Fruit fly (Drosophila melanogaster) whole organism, embryonic: Measurements from ENCODE around the gene CG31710.

Experiments used
- CG10267 ChIP-seq: fragments of 200-800 bp; sonication (Bioruptor generic); optimal IDR thresholded peaks from 2 replicates; lab custom pipeline; 2018; ENCODE audit warnings: missing biosample characterization, mild to moderate bottlenecking, missing genetic modification characterization, moderate library complexity
- CG10565 ChIP-seq: fragments of 200-800 bp; sonication (Bioruptor generic); optimal IDR thresholded peaks from 3 replicates; lab custom pipeline; 2016; ENCODE audit warnings: missing biosample characterization, mild to moderate bottlenecking, missing genetic modification characterization
- CG11723 ChIP-seq: fragments of 200-800 bp; sonication (Bioruptor generic); optimal IDR thresholded peaks from 2 replicates; lab custom pipeline; 2017; ENCODE audit warnings: missing biosample characterization, mild to moderate bottlenecking, missing genetic modification characterization
- CG12744 ChIP-seq: fragments of 200-800 bp; sonication (Bioruptor generic); optimal IDR thresholded peaks from 2 replicates; lab custom pipeline; 2016; ENCODE audit warnings: missing biosample characterization, missing genetic modification characterization
- CG14667 ChIP-seq: fragments of 200-800 bp; sonication (Bioruptor generic); IDR thresholded peaks from 2 replicates; pipeline ENCODE4 v1.3.6; 2022; ENCODE audit warnings: missing biosample characterization, missing genetic modification characterization
- CG1603 ChIP-seq: fragments of 200-800 bp; sonication (Bioruptor generic); optimal IDR thresholded peaks from 2 replicates; lab custom pipeline; 2019; ENCODE audit warnings: missing biosample characterization, mild to moderate bottlenecking, missing genetic modification characterization, moderate library complexity
- CG16779 ChIP-seq: fragments of 200-800 bp; sonication (Bioruptor generic); IDR thresholded peaks from 2 replicates; pipeline ENCODE4 v1.3.6; 2022; ENCODE audit warnings: missing biosample characterization, missing genetic modification characterization
- CG16863 ChIP-seq: fragments of 200-800 bp; sonication (Bioruptor generic); optimal IDR thresholded peaks from 3 replicates; lab custom pipeline; 2016; ENCODE audit warnings: missing biosample characterization, missing genetic modification characterization
- CG17186 ChIP-seq: fragments of 200-800 bp; sonication (Bioruptor generic); optimal IDR thresholded peaks from 3 replicates; lab custom pipeline; 2017; ENCODE audit warnings: missing biosample characterization, missing genetic modification reagents, missing genetic modification characterization
- CG17385 ChIP-seq: fragments of 200-800 bp; sonication (Bioruptor generic); optimal IDR thresholded peaks from 3 replicates; lab custom pipeline; 2018; ENCODE audit warnings: missing biosample characterization, mild to moderate bottlenecking, missing genetic modification characterization
- CG17612 ChIP-seq: fragments of 200-800 bp; sonication (Bioruptor generic); IDR thresholded peaks from 2 replicates; pipeline ENCODE4 v1.3.6; 2022; ENCODE audit warnings: missing biosample characterization, missing genetic modification characterization
- CG18011 ChIP-seq: fragments of 200-800 bp; sonication (Bioruptor generic); optimal IDR thresholded peaks from 2 replicates; lab custom pipeline; 2017; ENCODE audit warnings: missing biosample characterization, missing genetic modification characterization, mild to moderate bottlenecking, moderate library complexity, missing genotype
- CG2678 ChIP-seq: fragments of 200-800 bp; sonication (Bioruptor generic); optimal IDR thresholded peaks from 3 replicates; lab custom pipeline; 2019; ENCODE audit warnings: missing biosample characterization, mild to moderate bottlenecking, missing genetic modification characterization, moderate library complexity
- CG2875 ChIP-seq: fragments of 200-800 bp; sonication (Bioruptor generic); optimal IDR thresholded peaks from 2 replicates; lab custom pipeline; 2017; ENCODE audit warnings: missing biosample characterization, mild to moderate bottlenecking, missing genetic modification characterization, missing genetic modification reagents
- CG32772 ChIP-seq: fragments of 200-800 bp; sonication (Bioruptor generic); IDR thresholded peaks from 2 replicates; pipeline ENCODE4 v1.3.6; 2022; ENCODE audit warnings: missing biosample characterization, missing genetic modification characterization
- CG4404 ChIP-seq: fragments of 200-800 bp; sonication (Bioruptor generic); IDR thresholded peaks from 2 replicates; pipeline ENCODE4 v1.3.6; 2022; ENCODE audit warnings: missing biosample characterization, missing genetic modification characterization
- CG8089 ChIP-seq: fragments of 200-800 bp; sonication (Bioruptor generic); optimal IDR thresholded peaks from 3 replicates; lab custom pipeline; 2016; ENCODE audit warnings: missing biosample characterization, missing genetic modification characterization
- CG8924 ChIP-seq: fragments of 200-800 bp; optimal IDR thresholded peaks from 3 replicates; lab custom pipeline; 2019; ENCODE audit warnings: missing biosample characterization, mild to moderate bottlenecking, missing genetic modification characterization, moderate library complexity
- CG8944 ChIP-seq: fragments of 200-800 bp; sonication (Bioruptor generic); optimal IDR thresholded peaks from 3 replicates; lab custom pipeline; 2016; ENCODE audit warnings: missing biosample characterization, missing genetic modification characterization
- CG9609 ChIP-seq: fragments of 200-800 bp; sonication (Bioruptor generic); optimal IDR thresholded peaks from 3 replicates; lab custom pipeline; 2016; ENCODE audit warnings: missing biosample characterization, missing genetic modification characterization
- Dad ChIP-seq: fragments of 200-800 bp; sonication (Bioruptor generic); optimal IDR thresholded peaks from 3 replicates; lab custom pipeline; 2016; ENCODE audit warnings: missing biosample characterization, missing genetic modification characterization
- Doc2 ChIP-seq: fragments of 200-800 bp; sonication (Bioruptor generic); IDR thresholded peaks from 2 replicates; pipeline ENCODE4 v1.3.6; 2022; ENCODE audit warnings: missing biosample characterization, missing genetic modification characterization
- ERR ChIP-seq: fragments of 200-800 bp; sonication (Bioruptor generic); optimal IDR thresholded peaks from 2 replicates; lab custom pipeline; 2016; ENCODE audit warnings: missing biosample characterization, missing genetic modification characterization
- HLHmδ ChIP-seq: fragments of 200-800 bp; sonication (Bioruptor generic); optimal IDR thresholded peaks from 2 replicates; lab custom pipeline; 2018; ENCODE audit warnings: missing biosample characterization, mild to moderate bottlenecking, missing genetic modification characterization, moderate library complexity
- Kr ChIP-seq: fragments of 200-800 bp; sonication (Bioruptor generic); optimal IDR thresholded peaks from 2 replicates; lab custom pipeline; 2017; ENCODE audit warnings: missing biosample characterization, mild to moderate bottlenecking, missing genetic modification characterization
- Meics ChIP-seq: fragments of 200-800 bp; sonication (Bioruptor generic); optimal IDR thresholded peaks from 2 replicates; lab custom pipeline; 2017; ENCODE audit warnings: missing biosample characterization, mild to moderate bottlenecking, missing genetic modification characterization
- Side ChIP-seq: fragments of 200-800 bp; sonication (Bioruptor generic); optimal IDR thresholded peaks from 2 replicates; lab custom pipeline; 2016; ENCODE audit warnings: missing biosample characterization, missing genetic modification characterization
- abd-A ChIP-seq: fragments of 200-800 bp; sonication (Bioruptor generic); optimal IDR thresholded peaks from 3 replicates; lab custom pipeline; 2019; ENCODE audit warnings: missing biosample characterization, mild to moderate bottlenecking, missing genetic modification characterization, moderate library complexity
- az2 ChIP-seq: fragments of 200-800 bp; sonication (Bioruptor generic); optimal IDR thresholded peaks from 3 replicates; lab custom pipeline; 2016; ENCODE audit warnings: missing biosample characterization, missing genetic modification characterization
- corto ChIP-seq: fragments of 200-800 bp; sonication (Bioruptor generic); optimal IDR thresholded peaks from 2 replicates; lab custom pipeline; 2016; ENCODE audit warnings: missing biosample characterization, mild to moderate bottlenecking, missing genetic modification characterization, moderate library complexity
- crp ChIP-seq, 2 experiments: fragments of 200-800 bp; sonication (Bioruptor generic); optimal IDR thresholded peaks; 2 replicates in 1 of 2; 3 replicates in 1 of 2; lab custom pipeline; 2017; ENCODE audit warnings: missing biosample characterization in 2 of 2, missing genetic modification characterization in 2 of 2, mild to moderate bottlenecking in 1 of 2, moderate library complexity in 1 of 2
- danr ChIP-seq: fragments of 200-800 bp; sonication (Bioruptor generic); IDR thresholded peaks from 2 replicates; pipeline ENCODE4 v1.3.6; 2022; ENCODE audit warnings: missing biosample characterization, missing genetic modification characterization
- exex ChIP-seq: fragments of 200-800 bp; sonication (Bioruptor generic); optimal IDR thresholded peaks from 4 replicates; lab custom pipeline; 2018; ENCODE audit warnings: missing biosample characterization, mild to moderate bottlenecking, missing genetic modification characterization, moderate library complexity
- grau ChIP-seq: fragments of 200-800 bp; optimal IDR thresholded peaks from 3 replicates; lab custom pipeline; 2019; ENCODE audit warnings: missing biosample characterization, mild to moderate bottlenecking, missing genetic modification characterization, moderate library complexity
- gro ChIP-seq: fragments of 200-800 bp; sonication (Bioruptor generic); optimal IDR thresholded peaks from 2 replicates; lab custom pipeline; 2016; ENCODE audit warnings: missing biosample characterization, missing genetic modification characterization
- hb ChIP-seq: fragments of 200-800 bp; sonication (Bioruptor generic); IDR thresholded peaks from 3 replicates; pipeline ENCODE4 v1.3.6; 2022; ENCODE audit warnings: missing biosample characterization, missing genetic modification characterization; ENCODE audit not compliant: partially characterized antibody
- jing ChIP-seq: fragments of 200-800 bp; sonication (Bioruptor generic); optimal IDR thresholded peaks from 2 replicates; lab custom pipeline; 2018; ENCODE audit warnings: missing biosample characterization, mild to moderate bottlenecking, missing genetic modification characterization
- klu ChIP-seq: fragments of 200-800 bp; sonication (Bioruptor generic); IDR thresholded peaks from 2 replicates; pipeline ENCODE4 v1.3.6; 2022; ENCODE audit warnings: missing biosample characterization, missing genetic modification characterization
- pan ChIP-seq, 4 experiments: fragments of >200 bp in 3 of 4; fragments of 200-800 bp in 1 of 4; sonication (Bioruptor generic) in 1 of 4; optimal IDR thresholded peaks in 3 of 4; IDR thresholded peaks in 1 of 4; 2 replicates each; pipeline versions ENCODE4 v1.3.6 to Lab custom; 2017 to 2022; ENCODE audit warnings: missing biosample characterization in 2 of 4, missing genetic modification characterization in 2 of 4, mixed read lengths in 1 of 4
- pita ChIP-seq: fragments of 200-800 bp; sonication (Bioruptor generic); optimal IDR thresholded peaks from 2 replicates; lab custom pipeline; 2017; ENCODE audit warnings: missing biosample characterization, mild to moderate bottlenecking, missing genetic modification characterization
- sc ChIP-seq, 3 experiments: fragments of >200 bp in 2 of 3; fragments of 200-800 bp in 1 of 3; sonication (Bioruptor generic) in 1 of 3; optimal IDR thresholded peaks; 2 replicates in 2 of 3; 3 replicates in 1 of 3; lab custom pipeline; 2017; ENCODE audit warnings: mild to moderate bottlenecking in 1 of 3, missing biosample characterization in 1 of 3, missing genetic modification characterization in 1 of 3, missing genetic modification reagents in 1 of 3
- tin ChIP-seq: fragments of 200-800 bp; sonication (Bioruptor generic); optimal IDR thresholded peaks from 3 replicates; lab custom pipeline; 2016; ENCODE audit warnings: missing biosample characterization, missing genetic modification characterization
- toy ChIP-seq: fragments of 200-800 bp; sonication (Bioruptor generic); IDR thresholded peaks from 2 replicates; pipeline ENCODE4 v1.3.6; 2022; ENCODE audit warnings: missing biosample characterization, missing genetic modification characterization
- trem ChIP-seq: fragments of 200-800 bp; optimal IDR thresholded peaks from 3 replicates; lab custom pipeline; 2019; ENCODE audit warnings: missing biosample characterization, mild to moderate bottlenecking, missing genetic modification characterization, moderate library complexity
- vfl ChIP-seq: fragments of 200-800 bp; sonication (Bioruptor generic); optimal IDR thresholded peaks from 2 replicates; lab custom pipeline; 2016; ENCODE audit warnings: missing biosample characterization, missing genetic modification characterization
- wek ChIP-seq: fragments of 200-800 bp; sonication (Bioruptor generic); optimal IDR thresholded peaks from 3 replicates; lab custom pipeline; 2018; ENCODE audit warnings: missing biosample characterization, mild to moderate bottlenecking, missing genetic modification characterization, moderate library complexity

CG31710 gene

DNA sequence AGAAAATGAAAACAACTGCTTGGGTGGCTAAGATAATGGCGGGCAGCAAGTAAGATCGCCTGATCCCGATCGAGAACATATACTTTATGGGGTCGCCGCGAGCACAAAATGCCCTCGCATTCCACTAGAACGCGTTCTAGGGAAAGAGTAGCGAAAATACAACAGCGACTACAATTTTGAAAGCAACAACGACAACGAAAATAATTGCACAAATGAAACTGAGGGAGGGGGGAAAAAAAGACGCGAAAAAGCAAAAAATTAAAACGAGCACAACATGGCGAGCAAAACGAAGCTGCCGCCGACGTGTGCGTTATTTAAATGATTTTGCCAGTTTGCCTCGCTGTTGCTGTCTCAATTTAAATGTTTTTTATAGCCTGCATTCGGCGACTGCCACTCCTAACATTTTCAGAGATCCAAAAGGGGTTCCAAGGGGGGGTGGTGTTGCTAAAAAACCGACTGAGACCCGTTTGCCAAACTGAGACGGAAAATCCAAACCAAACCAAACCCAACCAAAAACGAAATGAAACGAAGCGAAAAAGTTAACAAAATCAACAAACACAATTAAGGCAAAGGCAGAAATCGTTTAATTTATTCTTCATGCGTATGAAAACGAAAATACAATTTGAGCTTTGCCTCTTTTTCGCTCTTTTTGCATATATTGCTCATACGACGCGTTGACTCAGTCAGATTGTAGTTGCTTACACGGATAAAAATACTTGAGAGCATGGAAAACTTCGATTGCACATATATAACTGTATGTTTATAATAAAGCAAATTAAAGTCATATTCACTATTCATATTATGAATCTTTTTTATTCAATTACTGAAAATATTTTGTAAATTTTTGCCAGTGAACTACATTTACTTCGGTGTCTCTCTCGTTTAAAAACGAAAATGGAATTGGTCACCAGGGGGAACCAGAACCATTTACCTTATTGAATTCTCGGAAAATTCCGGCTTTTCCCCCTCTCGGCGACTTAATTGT is 13.1 kb downstream of the CG31710 start (continued):
- TF ChIP-seq az2 (GFP tag; lab: Kevin White, UChicago) (peak; percentile 30), hb (GFP tag; lab: Robert Waterston, UW) (no peak), CG17186 (GFP tag; lab: Kevin White, UChicago) (no peak), Kr (GFP tag; lab: Kevin White, UChicago) (no peak), CG16863 (GFP tag; lab: Kevin White, UChicago) (no peak), ERR (no peak), CG14667 (GFP tag; lab: Robert Waterston, UW) (peak; percentile 81), gro (peak; percentile 4), CG17385 (GFP tag; lab: Kevin White, UChicago) (peak; percentile 63), CG1603 (tag; lab: Kevin White, UChicago) (peak; percentile 26), wek (no peak), HLHmδ (no peak), CG10565 (GFP tag; lab: Kevin White, UChicago) (no peak), sc (optimal IDR thresholded peaks at IDR 0.05; lab: Kevin White, UChicago) (no peak), sc (GFP tag; optimal IDR thresholded peaks at IDR 0.05; lab: Kevin White, UChicago) (no peak), klu (GFP tag; lab: Robert Waterston, UW) (peak; percentile 60; the same call in 1 of the 2 replicates), Doc2 (no peak), abd-A (peak; percentile 9), CG18011 (GFP tag; lab: Kevin White, UChicago) (peak; percentile 46), CG9609 (GFP tag; lab: Kevin White, UChicago) (no peak), CG8089 (no peak), pita (no peak), tin (GFP tag; lab: Kevin White, UChicago) (peak; percentile 33), Side (no peak), jing (no peak), CG10267 (peak; percentile 42), CG17612 (GFP tag; lab: Robert Waterston, UW) (peak; percentile 44; the same call in 1 of the 2 replicates), CG12744 (peak; percentile 40), CG2678 (peak; percentile 77), pan (optimal IDR thresholded peaks at IDR 0.05; lab: Kevin White, UChicago) (no peak), pan (GFP tag; optimal IDR thresholded peaks at IDR 0.05 in 1 of 2, IDR thresholded peaks at IDR 0.05 in 1 of 2) (peak in 1 of 2 experiments; percentile 88), CG11723 (no peak), CG8924 (tag; lab: Kevin White, UChicago) (peak; percentile 52), trem (no peak), CG8944 (GFP tag; lab: Kevin White, UChicago) (no peak), vfl (GFP tag; lab: Kevin White, UChicago) (peak; percentile 5), CG32772 (GFP tag; lab: Robert Waterston, UW) (peak; percentile 59), toy (GFP tag; lab: Robert Waterston, UW) (0 out of 2 replicates have a peak, but pooled peaks have one; percentile 55), CG16779 (GFP tag; lab: Robert Waterston, UW) (no peak; the same call in 1 of the 2 replicates), crp (GFP tag; optimal IDR thresholded peaks at IDR 0.05; lab: Kevin White, UChicago) (no peak), Meics (peak; percentile 79), exex (peak; percentile 3), CG4404 (GFP tag; lab: Robert Waterston, UW) (peak; percentile 24; the same call in 1 of the 2 replicates), Dad (no peak), corto (peak; percentile 46), CG2875 (GFP tag; lab: Kevin White, UChicago) (no peak), grau (tag; lab: Kevin White, UChicago) (peak; percentile 71), danr (GFP tag; lab: Robert Waterston, UW) (peak; percentile 47; the same call in 1 of the 2 replicates)
